Worm (Caenorhabditis elegans) whole organism, midembryonic: ENCODE measurements around the gene F42H10.2.

Experiments
- T22C8.4 ChIP-seq: fragments of 200-800 bp; sonication (Bioruptor generic); IDR thresholded peaks from 2 replicates; pipeline ENCODE4 v1.3.6; 2022; ENCODE audit warnings: missing genetic modification characterization, missing compliant biosample characterization
- cog-1 ChIP-seq: sonication (generic microtip); optimal IDR thresholded peaks from 2 replicates; lab custom pipeline; 2016; ENCODE audit warnings: missing genetic modification characterization, missing compliant biosample characterization
- flt-1 ChIP-seq: fragments of 200-800 bp; sonication (Bioruptor generic); IDR thresholded peaks from 2 replicates; pipeline ENCODE4 v1.3.6; 2022; ENCODE audit warnings: missing genetic modification characterization, missing compliant biosample characterization
- klf-2 ChIP-seq: fragments of 200-800 bp; sonication (Bioruptor generic); conservative IDR thresholded peaks from 2 replicates; pipeline ENCODE4 v1.3.6; 2022; ENCODE audit warnings: missing genetic modification reagents, missing genetic modification characterization, missing compliant biosample characterization
- med-1 ChIP-seq: sonication (generic microtip); optimal IDR thresholded peaks from 2 replicates; lab custom pipeline; 2017; ENCODE audit warnings: missing genetic modification characterization, mild to moderate bottlenecking, missing compliant biosample characterization, antibody characterized with exemption, missing genetic modification reagents; ENCODE audit not compliant: insufficient read depth
- ref-1 ChIP-seq: fragments of 200-800 bp; sonication (Bioruptor generic); conservative IDR thresholded peaks from 2 replicates; pipeline ENCODE4 v1.3.6; 2022; ENCODE audit warnings: missing genetic modification reagents, missing genetic modification characterization, missing compliant biosample characterization
- tab-1 ChIP-seq: fragments of 200-800 bp; sonication (Bioruptor generic); IDR thresholded peaks from 2 replicates; pipeline ENCODE4 v1.3.6; 2022; ENCODE audit warnings: missing genetic modification characterization, missing compliant biosample characterization
- ztf-23 ChIP-seq: fragments of 200-800 bp; sonication (Bioruptor generic); IDR thresholded peaks from 2 replicates; pipeline ENCODE4 v1.3.6; 2022; ENCODE audit warnings: missing genetic modification reagents, missing genetic modification characterization, missing compliant biosample characterization
- ztf-29 ChIP-seq: fragments of 200-800 bp; sonication (Bioruptor generic); IDR thresholded peaks from 2 replicates; pipeline ENCODE4 v1.3.6; 2022; ENCODE audit warnings: missing genetic modification reagents, missing genetic modification characterization, missing compliant biosample characterization

The F42H10.2 gene

DNA sequence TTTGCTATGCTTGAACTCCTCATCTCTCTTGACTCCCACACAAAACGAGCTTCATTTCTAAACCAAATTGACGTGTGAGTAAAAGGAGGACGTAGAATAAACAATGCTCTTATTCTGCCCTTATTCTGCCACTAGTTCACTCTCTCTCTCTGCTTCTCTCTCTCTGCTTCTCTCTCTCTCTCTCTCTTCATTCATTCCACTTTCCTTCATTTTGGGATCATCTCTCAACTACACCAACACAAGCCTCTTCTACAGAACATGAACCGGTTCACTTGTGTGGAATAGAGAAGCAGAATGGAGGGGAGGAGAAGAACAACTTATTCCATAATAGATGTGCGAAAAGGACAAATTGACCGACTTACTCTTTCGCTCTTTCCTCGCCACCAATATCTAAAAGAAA lies 12.9 kb downstream of the F42H10.2 start:
- no peak for TF ChIP-seq med-1 (GFP tag; lab: Kevin White, UChicago)

DNA sequence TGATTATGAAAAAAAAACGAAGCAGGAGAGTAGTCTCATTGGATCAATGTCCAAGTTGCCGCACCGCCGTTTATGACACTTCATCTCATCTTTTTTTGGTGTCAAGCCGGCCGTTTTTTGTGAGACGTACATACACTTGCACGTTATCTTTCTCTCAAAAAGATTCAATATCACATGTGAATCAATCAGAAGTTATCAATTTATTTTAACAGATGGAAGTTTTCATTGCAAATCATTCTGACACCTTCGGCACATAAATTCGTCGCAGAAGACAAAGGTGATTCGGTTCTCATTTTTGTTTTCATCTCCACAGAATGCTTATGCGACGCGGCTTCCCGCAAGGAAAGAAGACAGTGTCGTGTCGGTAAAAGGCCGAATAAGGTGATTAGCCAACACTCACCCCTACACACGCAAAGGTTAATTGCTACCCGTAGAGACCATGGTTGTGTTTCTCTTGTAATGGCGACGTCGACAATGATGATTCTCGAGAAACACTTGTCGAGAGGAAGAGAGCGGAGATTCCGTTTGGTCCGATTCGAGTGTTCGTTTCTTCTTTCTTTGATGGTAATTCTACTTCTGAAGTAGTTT lies 13.8 kb downstream of the F42H10.2 start:
- TF ChIP-seq ztf-29 (GFP tag; lab: Robert Waterston, UW) (no peak), med-1 (GFP tag; lab: Kevin White, UChicago) (no peak), ref-1 (GFP tag; lab: Robert Waterston, UW) (no peak), flt-1 (GFP tag; lab: Robert Waterston, UW) (no peak)

DNA sequence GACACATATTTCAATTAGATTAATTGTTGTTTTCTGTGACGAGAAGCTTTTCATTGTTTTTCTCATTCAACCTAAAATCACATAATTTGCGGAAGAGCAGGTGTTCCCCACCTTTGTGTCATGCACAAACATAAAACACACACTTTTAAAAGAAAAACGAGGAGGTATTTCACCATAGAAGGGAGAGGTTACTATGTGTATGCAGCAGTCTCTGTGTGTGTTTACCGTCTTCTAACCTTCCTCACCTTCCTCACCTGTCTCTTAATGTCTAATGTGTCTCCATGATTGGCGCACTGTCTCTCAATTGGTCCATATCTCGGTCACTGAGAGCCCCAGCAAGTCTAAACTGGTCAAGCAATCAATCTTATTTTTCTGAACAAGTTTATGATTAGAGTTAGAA lies 15.9 kb downstream of the F42H10.2 start:
- no peak for TF ChIP-seq klf-2 (GFP tag; lab: Robert Waterston, UW)
- TF ChIP-seq cog-1: no peak
- TF ChIP-seq T22C8.4 (GFP tag; lab: Robert Waterston, UW): no peak
- no peak for TF ChIP-seq ref-1 (GFP tag; lab: Robert Waterston, UW)
- TF ChIP-seq flt-1 (GFP tag; lab: Robert Waterston, UW): no peak
- TF ChIP-seq ztf-29 (GFP tag; lab: Robert Waterston, UW): no peak
- no peak for TF ChIP-seq med-1 (GFP tag; lab: Kevin White, UChicago)
- TF ChIP-seq tab-1 (GFP tag; lab: Robert Waterston, UW): no peak
- no peak for TF ChIP-seq ztf-23 (GFP tag; lab: Robert Waterston, UW)

DNA sequence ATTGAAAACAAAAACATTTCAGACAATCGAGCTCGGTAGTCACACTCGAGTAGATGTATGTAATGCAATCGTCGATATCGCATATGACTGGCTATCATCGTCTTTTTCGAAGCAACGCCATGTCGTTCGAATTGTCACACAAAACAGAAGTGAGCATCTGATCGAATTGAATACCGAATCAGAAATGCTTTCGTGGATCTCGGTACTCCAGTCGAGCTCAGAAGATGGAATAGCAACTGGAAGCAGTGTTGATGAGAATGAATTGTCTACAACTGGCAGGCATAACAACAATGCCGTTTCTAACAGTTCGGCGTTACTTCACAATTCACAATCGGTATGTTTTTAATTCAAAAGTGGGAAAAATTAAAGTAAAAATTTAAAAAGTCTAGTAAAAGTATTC lies 18.8 kb downstream of the F42H10.2 start:
- no peak for TF ChIP-seq ref-1 (GFP tag; lab: Robert Waterston, UW)
- no peak for TF ChIP-seq med-1 (GFP tag; lab: Kevin White, UChicago)
- no peak for TF ChIP-seq cog-1
- no peak for TF ChIP-seq klf-2 (GFP tag; lab: Robert Waterston, UW)
- TF ChIP-seq ztf-29 (GFP tag; lab: Robert Waterston, UW): no peak
- TF ChIP-seq flt-1 (GFP tag; lab: Robert Waterston, UW): no peak
- no peak for TF ChIP-seq tab-1 (GFP tag; lab: Robert Waterston, UW)
- no peak for TF ChIP-seq ztf-23 (GFP tag; lab: Robert Waterston, UW)
- no peak for TF ChIP-seq T22C8.4 (GFP tag; lab: Robert Waterston, UW)

DNA sequence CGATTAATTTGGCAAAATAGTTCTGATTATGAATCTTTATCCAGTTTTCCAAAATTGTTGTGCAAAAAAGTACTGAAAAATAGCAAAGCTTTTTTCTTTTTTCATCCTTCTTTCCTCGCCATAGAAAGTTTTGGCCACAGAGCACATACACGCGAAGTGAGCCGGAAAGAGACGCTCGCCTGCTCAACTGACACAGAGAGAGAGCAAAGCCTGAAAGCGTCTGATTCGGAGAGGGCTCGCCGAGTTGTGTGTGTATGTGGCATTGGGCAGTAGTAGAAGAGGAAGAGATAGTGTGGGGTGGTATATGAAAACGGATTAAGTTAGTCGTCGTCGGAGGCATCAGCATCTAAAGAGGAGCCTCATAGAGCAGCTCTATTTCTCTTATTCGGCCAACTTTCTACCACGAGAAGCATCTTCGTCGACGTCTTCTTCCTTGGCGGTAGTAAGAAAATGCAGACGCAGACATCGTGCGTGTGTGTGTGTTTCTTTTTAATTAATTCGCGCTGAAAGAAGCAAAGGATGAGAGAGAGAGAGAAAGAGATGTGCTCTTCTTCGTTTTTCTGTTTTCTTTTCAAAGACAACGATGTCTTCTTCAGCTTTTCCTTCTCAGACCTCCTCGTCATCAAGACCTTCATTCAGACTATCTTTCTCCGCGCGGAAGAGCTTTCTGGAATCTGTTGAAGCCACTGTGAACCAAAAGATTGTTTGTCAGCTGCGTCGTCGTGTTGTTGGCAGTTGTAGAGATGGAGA lies 19.4 kb downstream of the F42H10.2 start:
- TF ChIP-seq tab-1 (GFP tag; lab: Robert Waterston, UW): 0 out of 2 replicates have a peak, but pooled peaks have one; percentile 8
- no peak for TF ChIP-seq klf-2 (GFP tag; lab: Robert Waterston, UW)
- no peak for TF ChIP-seq flt-1 (GFP tag; lab: Robert Waterston, UW)
- TF ChIP-seq ztf-29 (GFP tag; lab: Robert Waterston, UW): no peak
- no peak for TF ChIP-seq T22C8.4 (GFP tag; lab: Robert Waterston, UW)
- TF ChIP-seq ztf-23 (GFP tag; lab: Robert Waterston, UW): peak; percentile 36; the same call in 1 of the 2 replicates

DNA sequence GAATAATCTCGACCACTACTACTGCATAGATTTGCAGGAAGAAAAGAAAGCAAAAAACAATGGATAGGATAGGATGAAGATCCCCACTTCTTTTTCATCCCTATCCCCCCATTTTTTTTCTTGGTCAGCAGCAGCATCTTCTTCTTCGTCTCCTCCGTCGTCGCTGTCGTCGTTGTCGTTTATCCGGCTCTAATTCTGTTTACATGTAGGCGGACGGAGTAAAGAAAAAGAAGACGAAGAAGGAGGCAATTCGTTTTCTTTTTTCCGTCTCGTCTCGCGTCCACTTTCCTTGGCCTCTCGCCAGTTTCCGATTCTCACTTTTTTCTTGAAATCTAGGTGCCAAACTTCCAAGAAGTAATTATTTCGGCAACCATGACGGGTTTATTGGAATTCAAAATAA lies 21.3 kb downstream of the F42H10.2 start:
- TF ChIP-seq ref-1 (GFP tag; lab: Robert Waterston, UW) (no peak), flt-1 (GFP tag; lab: Robert Waterston, UW) (no peak), cog-1 (no peak), ztf-29 (GFP tag; lab: Robert Waterston, UW) (no peak), ztf-23 (GFP tag; lab: Robert Waterston, UW) (no peak)

DNA sequence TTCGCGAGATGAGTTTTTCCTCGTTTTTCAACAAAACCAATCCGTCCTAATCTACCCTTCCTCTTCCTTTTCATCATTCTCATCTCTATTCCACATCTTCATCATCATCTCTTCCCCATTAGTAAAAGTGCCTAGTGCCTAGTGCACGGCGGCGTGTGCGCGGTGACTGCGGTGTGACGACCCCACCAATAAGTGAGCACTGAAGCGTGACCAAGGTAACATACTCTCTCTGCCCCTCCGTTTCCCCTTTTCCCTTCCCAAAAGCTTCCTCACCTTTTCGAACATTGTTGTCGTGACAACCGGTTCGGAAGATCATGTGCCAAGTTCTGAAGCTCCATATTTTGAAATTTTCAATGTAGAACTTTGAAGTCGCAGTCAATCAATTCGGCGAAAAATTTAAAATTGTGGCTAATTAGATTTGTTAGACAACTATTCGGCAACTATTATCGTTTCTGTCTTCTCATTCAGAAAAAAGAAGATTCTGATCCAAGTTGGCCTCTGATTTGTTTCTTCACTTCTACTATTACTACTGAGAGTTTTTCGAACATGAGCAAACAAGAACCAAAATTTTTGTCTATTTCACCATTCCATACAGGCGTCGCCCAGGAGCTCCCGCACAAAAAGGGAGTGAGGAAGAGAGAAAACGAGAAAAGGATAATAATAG lies 22.0 kb downstream of the F42H10.2 start:
- no peak for TF ChIP-seq flt-1 (GFP tag; lab: Robert Waterston, UW)
- TF ChIP-seq klf-2 (GFP tag; lab: Robert Waterston, UW): no peak
- no peak for TF ChIP-seq ztf-23 (GFP tag; lab: Robert Waterston, UW)
- no peak for TF ChIP-seq T22C8.4 (GFP tag; lab: Robert Waterston, UW)
- TF ChIP-seq med-1 (GFP tag; lab: Kevin White, UChicago): no peak
- TF ChIP-seq ref-1 (GFP tag; lab: Robert Waterston, UW): no peak
- no peak for TF ChIP-seq ztf-29 (GFP tag; lab: Robert Waterston, UW)
- TF ChIP-seq tab-1 (GFP tag; lab: Robert Waterston, UW): no peak
- TF ChIP-seq cog-1: no peak

DNA sequence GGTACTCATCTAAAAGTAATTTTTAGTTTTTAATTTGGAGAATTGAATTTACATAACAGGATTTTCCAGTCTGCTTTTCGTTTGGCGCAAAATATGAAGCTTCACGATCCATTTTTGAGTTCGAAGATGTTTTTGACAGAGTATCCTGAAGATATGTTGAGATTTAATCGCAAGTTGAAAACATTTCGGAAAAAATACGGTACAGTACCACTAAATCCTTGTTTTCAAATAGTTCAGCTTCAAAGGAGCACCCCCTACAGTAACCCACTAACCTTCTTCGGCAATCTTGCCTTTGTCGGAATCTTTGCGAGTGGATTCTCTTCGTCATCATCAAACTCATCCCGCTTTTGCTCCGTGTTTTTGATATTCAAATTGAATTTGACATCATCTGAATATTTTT lies 28.6 kb downstream of the F42H10.2 start:
- TF ChIP-seq klf-2 (GFP tag; lab: Robert Waterston, UW): no peak
- TF ChIP-seq flt-1 (GFP tag; lab: Robert Waterston, UW): no peak
- TF ChIP-seq ref-1 (GFP tag; lab: Robert Waterston, UW): no peak
- TF ChIP-seq ztf-23 (GFP tag; lab: Robert Waterston, UW): no peak
- TF ChIP-seq med-1 (GFP tag; lab: Kevin White, UChicago): no peak

DNA sequence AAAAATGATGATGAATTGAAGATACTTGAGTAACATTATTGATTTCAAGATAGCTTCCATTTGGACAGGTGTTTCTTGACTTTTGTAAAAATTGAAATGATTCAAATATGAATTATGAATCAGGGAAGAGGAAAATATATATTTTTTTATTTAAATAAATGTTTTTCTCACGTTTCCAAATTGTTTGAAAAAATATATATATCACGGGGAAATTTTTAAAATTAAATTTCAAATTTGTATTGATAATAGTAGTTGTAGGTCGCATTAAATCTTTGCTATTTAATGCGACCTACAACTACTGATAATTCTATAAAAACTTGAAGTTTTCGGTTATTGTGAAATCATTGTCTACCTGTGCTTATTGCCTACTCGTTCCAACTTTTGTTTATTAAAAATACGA lies 29.5 kb downstream of the F42H10.2 start, which contains the start of gene ZC21.8:
ZC21.8 (minus strand) TSS at position 101 of the 400 bp plus-strand sequence.
- TF ChIP-seq ztf-23 (GFP tag; lab: Robert Waterston, UW) (no peak), T22C8.4 (GFP tag; lab: Robert Waterston, UW) (no peak), med-1 (GFP tag; lab: Kevin White, UChicago) (no peak), ref-1 (GFP tag; lab: Robert Waterston, UW) (no peak), flt-1 (GFP tag; lab: Robert Waterston, UW) (no peak), tab-1 (GFP tag; lab: Robert Waterston, UW) (no peak), klf-2 (GFP tag; lab: Robert Waterston, UW) (no peak), cog-1 (no peak), ztf-29 (GFP tag; lab: Robert Waterston, UW) (no peak)
